Fruit fly (Drosophila melanogaster): ENCODE measurements around the gene Pld3.
A peak's percentile ranks its signal among the peaks of the same experiment; 100 is the strongest.

The Pld3 gene

DNA sequence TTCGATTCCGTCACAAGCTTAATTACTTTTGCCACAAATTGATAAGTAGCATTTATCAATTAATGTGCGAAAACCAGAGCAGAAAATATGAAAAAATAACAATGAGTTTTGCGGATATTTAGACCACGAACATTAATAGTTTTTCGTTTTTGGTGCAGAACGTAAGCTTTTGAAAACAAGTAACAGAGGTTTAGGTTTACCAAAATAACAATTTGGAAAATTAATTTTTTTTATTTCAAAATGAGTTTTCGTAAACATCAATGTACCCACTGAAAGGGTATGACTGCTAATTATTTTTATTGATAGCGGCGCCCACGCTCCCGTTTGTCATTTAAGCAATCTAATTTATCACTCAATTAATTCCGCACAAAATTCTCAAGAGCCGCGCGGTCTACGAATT lies 36.7 kb downstream of the Pld3 start:
- TF ChIP-seq tj (GFP tag; optimal IDR thresholded peaks at IDR 0.05) (no peak), CG11617 (GFP tag; optimal IDR thresholded peaks at IDR 0.05) (no peak), toe (GFP tag; optimal IDR thresholded peaks at IDR 0.05) (no peak), Clk (GFP tag; optimal IDR thresholded peaks at IDR 0.05) (no peak), CG7045 (GFP tag; optimal IDR thresholded peaks at IDR 0.05) (no peak), pad (GFP tag; optimal IDR thresholded peaks at IDR 0.05) (no peak), Mnt (GFP tag; optimal IDR thresholded peaks at IDR 0.05) (no peak), CG33017 (tag; optimal IDR thresholded peaks at IDR 0.05) (no peak)

DNA sequence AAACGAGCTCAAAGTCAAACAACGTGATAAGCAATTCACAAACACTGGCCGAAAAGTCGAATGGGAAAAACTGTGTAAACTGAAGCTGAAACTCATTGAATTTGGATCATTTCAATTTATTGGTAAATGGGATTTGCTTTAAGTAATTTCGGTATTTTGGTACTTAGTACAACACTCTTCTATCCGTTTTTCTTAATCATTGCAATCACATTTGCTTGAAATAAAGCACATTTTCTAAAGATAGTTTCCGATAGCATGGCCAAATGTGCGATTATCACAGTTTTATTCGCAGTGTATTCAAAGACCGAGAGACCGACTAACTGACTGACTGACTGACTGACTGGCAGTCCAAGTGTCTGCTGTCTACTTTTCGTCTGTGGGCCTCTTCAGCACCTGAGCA lies 37.9 kb downstream of the Pld3 start:
- TF ChIP-seq CG12768 (GFP tag; optimal IDR thresholded peaks at IDR 0.05) (no peak), toe (GFP tag; optimal IDR thresholded peaks at IDR 0.05) (no peak), CG33017 (tag; optimal IDR thresholded peaks at IDR 0.05) (no peak), pad (GFP tag; optimal IDR thresholded peaks at IDR 0.05) (no peak), kay (GFP tag; ENCODE audit: borderline replicate concordance) (no peak), cic (GFP tag; optimal IDR thresholded peaks at IDR 0.05) (no peak), cnc (optimal IDR thresholded peaks at IDR 0.05) (no peak), CG1620 (GFP tag; optimal IDR thresholded peaks at IDR 0.05) (no peak), ovo (GFP tag; optimal IDR thresholded peaks at IDR 0.05) (no peak), Crg-1 (GFP tag; optimal IDR thresholded peaks at IDR 0.05) (no peak), Mnt (GFP tag; optimal IDR thresholded peaks at IDR 0.05) (no peak)

DNA sequence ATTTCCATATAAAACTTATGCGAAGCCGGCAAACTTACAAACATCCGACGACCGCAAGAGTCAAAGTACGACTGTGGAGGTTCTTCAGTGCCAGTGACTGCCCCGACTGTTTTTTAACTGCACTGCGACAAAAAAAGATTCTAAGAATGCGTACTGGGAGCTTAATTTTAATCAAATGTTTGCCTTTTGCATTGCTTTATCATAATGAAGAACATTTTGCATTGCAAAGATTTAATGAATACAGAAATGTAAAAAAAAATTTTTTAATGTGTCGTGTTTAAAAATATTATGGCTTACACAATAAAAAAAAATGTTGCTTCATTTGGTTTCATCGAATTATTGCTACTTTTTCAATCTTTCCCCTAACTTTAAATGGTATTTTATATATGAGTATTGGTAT lies 38.5 kb downstream of the Pld3 start:
- TF ChIP-seq CG14711 (tag; optimal IDR thresholded peaks at IDR 0.05) (no peak), pad (GFP tag; optimal IDR thresholded peaks at IDR 0.05) (no peak), CG12768 (GFP tag; optimal IDR thresholded peaks at IDR 0.05) (no peak), CG7045 (GFP tag; optimal IDR thresholded peaks at IDR 0.05) (no peak), Mnt (GFP tag; optimal IDR thresholded peaks at IDR 0.05) (no peak), CG33017 (tag; optimal IDR thresholded peaks at IDR 0.05) (no peak)

DNA sequence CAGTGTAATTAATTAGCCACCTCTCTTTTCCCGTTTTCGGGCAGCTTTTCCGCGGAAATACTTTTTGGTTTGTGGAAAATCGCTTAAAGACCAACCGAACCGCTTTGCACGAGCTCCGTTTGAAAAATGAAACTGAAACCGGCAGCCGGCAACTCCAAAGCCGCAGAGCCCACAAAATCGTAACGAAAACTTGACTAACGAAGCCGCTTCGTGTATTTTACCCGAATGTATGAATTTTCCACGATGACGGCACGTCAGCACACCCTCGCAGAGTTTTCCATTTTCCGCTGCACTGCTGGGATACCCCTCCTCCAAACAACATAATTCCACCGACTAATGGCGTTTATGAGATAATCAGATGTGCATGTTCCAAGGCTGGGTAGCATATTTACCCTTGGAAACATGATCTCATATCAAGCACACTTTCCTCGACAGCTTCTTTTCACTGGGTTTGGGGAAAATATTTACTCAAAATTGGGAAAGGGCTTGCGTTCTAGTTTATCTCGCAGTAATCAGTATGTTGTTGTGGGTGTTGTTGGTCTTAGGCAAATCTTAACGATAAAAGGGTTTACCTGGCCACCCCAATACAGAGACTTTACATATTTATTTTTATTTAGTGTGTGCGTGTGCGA lies 40.1 kb downstream of the Pld3 start, which contains the start of gene Ret:
TSS of gene Ret (minus strand) at position 130 of the 632 bp plus-strand sequence.
- TF ChIP-seq CG33017 (tag; optimal IDR thresholded peaks at IDR 0.05): no peak
- TF ChIP-seq Crg-1 (GFP tag; optimal IDR thresholded peaks at IDR 0.05): no peak
- TF ChIP-seq CG11617 (GFP tag; optimal IDR thresholded peaks at IDR 0.05): no peak
- no peak for TF ChIP-seq Hr96 (GFP tag; optimal IDR thresholded peaks at IDR 0.05)

DNA sequence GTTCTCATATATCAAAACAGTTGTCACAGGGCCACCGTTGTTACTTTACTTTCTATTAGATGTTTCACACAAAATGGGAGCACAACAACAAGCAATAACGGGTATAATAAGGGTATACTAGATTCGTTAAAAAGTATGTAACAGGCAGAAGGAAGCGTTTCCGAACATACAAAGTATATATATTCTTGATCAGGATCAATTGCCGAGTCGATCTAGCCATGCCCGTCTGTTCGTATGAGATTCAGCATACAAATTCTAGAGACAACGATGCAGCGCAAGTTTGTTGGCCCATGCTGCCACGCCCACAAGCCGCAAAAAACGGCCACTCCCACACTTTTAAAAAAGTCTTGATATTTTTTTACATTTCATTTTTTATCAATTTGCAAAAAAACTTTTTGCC lies 41.6 kb downstream of the Pld3 start, which contains the start of gene CG31624:
TSS of gene CG31624 (minus strand) at position 101 of the 400 bp plus-strand sequence.
- TF ChIP-seq bab1 (GFP tag; optimal IDR thresholded peaks at IDR 0.05) (no peak), Hr96 (GFP tag; optimal IDR thresholded peaks at IDR 0.05) (no peak), toe (GFP tag; optimal IDR thresholded peaks at IDR 0.05) (no peak), cnc (optimal IDR thresholded peaks at IDR 0.05) (no peak), CG12768 (GFP tag; optimal IDR thresholded peaks at IDR 0.05) (no peak), pad (GFP tag; optimal IDR thresholded peaks at IDR 0.05) (no peak), tj (GFP tag; optimal IDR thresholded peaks at IDR 0.05) (no peak)

DNA sequence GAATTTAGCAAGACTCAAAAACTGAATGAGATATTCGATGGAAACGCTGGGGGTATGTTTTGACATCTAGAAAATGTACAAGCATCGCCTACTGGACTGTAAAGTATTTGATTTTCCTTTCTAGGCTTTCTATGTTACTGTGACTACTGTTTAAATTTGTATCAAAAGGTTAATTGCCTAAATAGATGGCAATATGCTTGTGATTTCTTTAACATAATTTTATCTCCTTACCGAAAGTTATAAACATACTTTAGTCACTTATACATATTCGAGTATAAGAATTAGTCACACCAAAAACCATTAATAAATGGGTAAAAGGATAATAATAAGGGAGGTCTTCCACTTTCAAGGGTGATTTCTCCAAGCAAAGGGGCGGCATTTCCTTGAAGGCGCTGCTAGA lies 44.1 kb downstream of the Pld3 start, which contains the start of gene CG31988:
TSS of gene CG31988 (minus strand) at position 101 of the 400 bp plus-strand sequence.
- TF ChIP-seq Hr96 (GFP tag; optimal IDR thresholded peaks at IDR 0.05) (no peak), tj (GFP tag; optimal IDR thresholded peaks at IDR 0.05) (no peak), ovo (GFP tag; optimal IDR thresholded peaks at IDR 0.05) (no peak)

DNA sequence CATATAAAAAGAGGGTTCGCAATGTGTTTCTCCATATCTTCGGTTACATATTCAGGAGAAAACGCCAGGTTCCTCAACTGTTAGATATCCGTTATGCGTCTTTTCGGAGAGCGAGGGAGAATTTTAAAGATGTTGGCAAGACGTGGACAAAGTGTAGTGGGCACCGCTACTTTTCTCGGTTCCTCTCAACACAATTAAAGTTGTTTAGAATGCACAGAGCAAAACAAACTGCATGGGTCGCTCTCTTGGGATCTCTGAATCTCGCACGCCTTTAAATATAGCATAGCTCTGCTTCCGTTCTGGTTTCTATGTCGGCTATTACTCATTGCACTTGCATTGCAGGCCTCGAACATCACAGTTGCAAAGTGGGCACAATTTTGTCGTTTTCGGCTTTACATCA lies 47.5 kb downstream of the Pld3 start, which contains the start of gene clumsy:
TSS of gene clumsy (plus strand) at position 301 of the 400 bp plus-strand sequence.
- TF ChIP-seq ovo (GFP tag; optimal IDR thresholded peaks at IDR 0.05): no peak
- no peak for TF ChIP-seq CG12768 (GFP tag; optimal IDR thresholded peaks at IDR 0.05)
- no peak for TF ChIP-seq bab1 (GFP tag; optimal IDR thresholded peaks at IDR 0.05)
- peak; percentile 19 for TF ChIP-seq pad (GFP tag; optimal IDR thresholded peaks at IDR 0.05)
